Worm (Caenorhabditis elegans): ENCODE results near the gene rskd-1.

- no peak for TF ChIP-seq dao-5 (tag; optimal IDR thresholded peaks at IDR 0.05)
- no peak for TF ChIP-seq W03F9.2 (tag; optimal IDR thresholded peaks at IDR 0.05)
- no peak for TF ChIP-seq him-1 (tag; optimal IDR thresholded peaks at IDR 0.05)
These were observed 32.0 kb downstream of the rskd-1 start, which contains the start of gene ugt-55 for ce11 chrV:12256398-12256797.

Data from whole organism, L4/young adult.